Worm (Caenorhabditis elegans) whole organism, L4/young adult: ENCODE measurements around the gene F53B1.2.

ENCODE experiments used
- W03F9.2 ChIP-seq: fragments of 150-350 bp; optimal IDR thresholded peaks from 2 replicates; lab custom pipeline; 2014; ENCODE audit warnings: missing biosample characterization, missing genetic modification characterization
- dao-5 ChIP-seq: sonication (generic microtip); optimal IDR thresholded peaks from 2 replicates; lab custom pipeline; 2016; ENCODE audit warnings: missing genotype, missing genetic modification characterization, moderate library complexity, missing compliant biosample characterization
- him-1 ChIP-seq: sonication (generic microtip); optimal IDR thresholded peaks from 2 replicates; lab custom pipeline; 2016; ENCODE audit warnings: missing genotype, missing genetic modification reagents, missing genetic modification characterization, missing compliant biosample characterization

The F53B1.2 gene

DNA sequence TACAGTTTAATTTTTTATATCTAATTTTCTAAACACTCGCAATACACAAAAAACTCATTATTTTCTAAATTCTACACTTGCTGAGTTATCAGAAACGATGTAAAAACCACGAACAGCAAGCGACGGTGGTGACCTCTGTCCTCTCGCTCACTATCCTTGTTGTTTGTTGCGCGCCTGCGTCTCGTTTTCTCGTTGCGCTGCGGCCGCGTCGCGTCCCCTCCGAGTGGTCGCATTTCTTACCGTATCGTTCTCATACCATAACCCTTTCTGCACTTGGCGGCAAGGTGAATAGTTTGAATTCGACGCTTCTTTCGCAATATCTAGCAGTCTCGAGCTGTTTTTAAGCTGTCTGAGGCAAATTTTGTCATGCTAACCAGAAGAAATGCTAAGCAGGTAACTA, 19.3 kb upstream of the F53B1.2 start, which contains the start of gene lsy-2:
Gene lsy-2 (plus strand): TSS at position 271 of the 400 bp plus-strand sequence.
- TF ChIP-seq him-1 (tag; lab: Kevin White, UChicago) = no peak

DNA sequence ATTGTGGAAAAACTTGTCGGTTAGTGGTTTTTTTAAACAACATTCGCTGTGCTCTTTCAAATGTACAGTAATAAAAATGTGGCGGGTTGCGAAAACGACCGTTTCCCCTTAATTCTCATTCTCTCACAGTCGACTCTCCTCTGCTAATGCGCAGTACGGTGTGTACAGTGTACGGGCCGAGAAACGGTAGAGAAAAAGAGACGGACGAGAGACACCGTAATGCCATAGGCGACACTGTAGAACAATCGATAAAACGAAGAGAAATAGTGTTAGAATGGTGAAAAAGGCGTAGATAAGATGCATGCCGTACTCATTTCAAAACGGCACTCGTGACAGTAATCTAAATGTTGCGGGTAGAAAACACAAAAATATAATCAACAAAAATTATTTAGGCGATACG, 18.3 kb upstream of the F53B1.2 start:
- TF ChIP-seq him-1 (tag; lab: Kevin White, UChicago) (no peak), W03F9.2 (tag; lab: Kevin White, UChicago) (no peak), dao-5 (tag; lab: Kevin White, UChicago) (no peak)

- TF ChIP-seq him-1 (tag; lab: Kevin White, UChicago) (no peak), W03F9.2 (tag; lab: Kevin White, UChicago) (no peak), dao-5 (tag; lab: Kevin White, UChicago) (no peak)
These were observed 15.6 kb upstream of the F53B1.2 start, which contains the start of gene col-164 for ce11 chrX:2093169-2093568. Gene col-164, plus strand, starts transcription at chrX:2093469.

- TF ChIP-seq dao-5 (tag; lab: Kevin White, UChicago) (no peak), him-1 (tag; lab: Kevin White, UChicago) (no peak)
These were observed 14.7 kb upstream of the F53B1.2 start for ce11 chrX:2094094-2094493.

DNA sequence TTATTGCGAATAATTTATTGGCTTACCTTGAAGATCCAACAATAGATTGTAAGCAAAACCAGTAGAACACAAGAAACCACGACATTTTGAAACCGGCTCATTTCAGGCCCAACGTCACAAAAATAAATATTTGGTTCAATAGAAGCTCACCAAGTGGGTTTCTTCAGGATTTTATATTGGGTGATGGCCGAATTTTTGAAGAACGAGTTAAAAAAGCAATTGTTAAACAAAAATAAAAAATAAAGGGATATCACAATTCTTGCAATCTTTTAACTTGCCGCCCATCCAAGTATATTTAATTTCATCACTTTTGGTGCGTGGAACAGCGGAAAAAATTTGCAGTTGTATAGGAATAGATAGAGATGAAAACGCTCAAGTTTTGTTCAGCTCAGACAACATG, 12.0 kb upstream of the F53B1.2 start, which contains the start of gene T21D9.2:
Gene T21D9.2 (minus strand): TSS at position 101 of the 400 bp plus-strand sequence.
- TF ChIP-seq dao-5 (tag; lab: Kevin White, UChicago) = no peak
- no peak for TF ChIP-seq W03F9.2 (tag; lab: Kevin White, UChicago)
- TF ChIP-seq him-1 (tag; lab: Kevin White, UChicago) = no peak

ce11 chrX:2099002-2099401, 9.8 kb upstream of the F53B1.2 start:
- TF ChIP-seq dao-5 (tag; lab: Kevin White, UChicago) = no peak

DNA sequence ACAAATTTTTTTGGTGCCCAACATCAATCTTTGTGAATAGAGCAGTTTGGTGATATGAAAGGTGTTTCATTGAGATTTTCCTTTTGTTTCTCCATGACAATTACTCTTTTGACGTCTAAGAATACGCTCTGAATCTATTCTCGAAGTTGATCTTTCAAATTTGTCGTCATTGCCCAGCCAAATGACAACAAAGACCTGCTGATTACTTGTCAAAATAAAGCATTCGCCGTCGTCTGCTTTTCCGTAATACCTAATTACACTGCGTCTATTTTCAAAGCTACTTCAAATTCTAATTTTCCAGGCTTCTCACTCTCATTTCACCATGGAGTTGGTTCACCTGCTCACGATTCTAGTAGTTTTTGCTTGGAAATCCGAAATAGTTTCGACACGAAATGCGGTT, 3.5 kb upstream of the F53B1.2 start, which contains the start of gene F53B1.3:
Gene F53B1.3 (plus strand): TSS at position 301 of the 400 bp plus-strand sequence.
- no peak for TF ChIP-seq W03F9.2 (tag; lab: Kevin White, UChicago)
- no peak for TF ChIP-seq him-1 (tag; lab: Kevin White, UChicago)
- TF ChIP-seq dao-5 (tag; lab: Kevin White, UChicago) = no peak

DNA sequence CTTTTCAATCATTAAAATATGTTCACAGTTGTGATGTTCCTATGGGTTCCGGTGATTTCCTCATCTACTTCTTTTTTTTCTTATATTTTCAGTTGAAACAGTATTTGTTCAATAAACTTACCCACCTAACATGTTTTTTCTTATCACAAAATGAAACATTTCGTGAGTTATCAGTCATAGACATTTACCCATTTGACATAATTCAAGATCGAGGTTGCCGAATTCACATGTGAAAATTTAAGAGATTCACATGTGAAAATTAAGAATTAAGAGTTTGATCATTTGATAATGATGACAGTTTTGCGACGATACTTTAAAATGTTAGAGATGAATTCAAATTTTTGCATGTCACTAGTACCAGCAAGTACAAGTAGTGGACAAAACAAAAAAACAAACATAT, 1.4 kb upstream of the F53B1.2 start:
- TF ChIP-seq him-1 (tag; lab: Kevin White, UChicago) (no peak), dao-5 (tag; lab: Kevin White, UChicago) (no peak), W03F9.2 (tag; lab: Kevin White, UChicago) (no peak)

ce11 chrX:2108182-2108581, 600 bp upstream of the F53B1.2 start:
- TF ChIP-seq W03F9.2 (tag; lab: Kevin White, UChicago) = no peak
- TF ChIP-seq dao-5 (tag; lab: Kevin White, UChicago) = no peak
- TF ChIP-seq him-1 (tag; lab: Kevin White, UChicago) = no peak

DNA sequence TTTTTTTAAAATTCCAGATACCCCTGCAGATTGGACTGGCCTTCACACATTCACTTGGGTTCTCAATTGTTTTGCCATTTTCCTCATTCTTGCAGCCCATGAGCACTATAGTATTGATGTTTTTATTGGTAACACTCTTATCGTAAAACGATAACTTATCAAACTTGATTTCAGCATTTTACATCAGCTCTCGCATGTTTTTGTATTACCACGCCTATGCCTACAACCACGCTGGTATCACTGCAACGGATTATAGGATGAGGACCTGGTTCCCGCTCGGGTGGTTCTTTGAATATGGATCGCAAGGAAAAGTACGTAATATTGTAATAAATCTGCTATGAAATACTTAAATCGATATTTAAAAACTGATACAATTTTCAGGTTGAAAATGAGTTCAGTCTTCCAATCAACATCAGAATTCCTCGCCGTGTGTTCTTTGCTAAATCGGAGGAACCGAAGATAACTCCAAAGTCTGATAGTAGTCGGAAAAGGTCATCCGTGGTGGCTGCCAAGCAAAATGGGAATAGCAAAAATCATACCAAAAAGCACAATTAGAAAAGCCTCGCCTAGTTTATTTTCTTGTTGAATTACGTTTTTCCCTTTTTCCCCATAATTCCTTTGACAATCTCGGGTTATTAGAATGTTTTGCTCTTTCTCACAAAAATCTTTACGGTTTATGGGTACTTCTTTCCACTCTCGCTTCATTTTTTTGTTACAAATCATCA, 2.0 kb downstream of the F53B1.2 start:
- TF ChIP-seq him-1 (tag; lab: Kevin White, UChicago) (no peak), dao-5 (tag; lab: Kevin White, UChicago) (no peak), W03F9.2 (tag; lab: Kevin White, UChicago) (no peak)

DNA sequence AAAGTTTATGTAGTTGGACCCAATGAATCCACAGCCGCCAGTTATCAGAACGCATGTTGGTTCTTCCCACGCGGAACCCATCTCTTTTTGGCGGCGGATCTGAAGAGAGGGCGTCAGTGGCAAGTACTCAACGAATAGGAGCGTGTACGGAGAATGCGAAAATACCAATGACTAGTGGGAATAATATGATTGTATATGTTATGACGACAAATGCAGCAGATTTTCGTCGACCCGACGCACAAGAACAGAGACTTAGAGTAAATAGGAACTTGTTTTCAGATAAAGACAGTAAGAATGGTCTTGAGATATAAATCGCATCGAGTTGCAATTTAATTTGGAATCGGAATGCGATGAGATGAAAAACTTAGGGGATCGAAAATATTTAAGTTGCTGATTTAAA, 4.2 kb downstream of the F53B1.2 start, which contains the start of gene bus-5:
Gene bus-5 (minus strand): TSS at position 101 of the 400 bp plus-strand sequence.
- no peak for TF ChIP-seq him-1 (tag; lab: Kevin White, UChicago)
- TF ChIP-seq W03F9.2 (tag; lab: Kevin White, UChicago) = no peak
- no peak for TF ChIP-seq dao-5 (tag; lab: Kevin White, UChicago)

DNA sequence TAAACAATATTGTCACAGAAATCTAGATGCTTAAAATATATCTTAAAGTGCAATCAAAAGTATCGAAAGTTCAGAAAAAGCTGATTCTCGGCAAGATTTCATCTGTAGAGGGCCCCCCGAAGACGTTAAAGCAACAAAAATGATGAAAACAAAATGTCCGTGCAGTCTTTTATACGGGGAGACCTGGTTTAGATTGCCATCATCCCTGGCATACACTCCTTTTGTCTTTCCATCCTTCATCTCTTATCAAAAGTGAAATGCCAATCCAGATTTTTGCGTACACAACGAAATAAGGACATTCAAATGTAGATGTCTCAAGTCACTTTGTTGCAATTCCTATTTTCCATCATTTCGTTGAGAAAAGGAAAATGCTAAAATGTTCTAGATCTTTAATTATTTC, 5.4 kb downstream of the F53B1.2 start:
- TF ChIP-seq dao-5 (tag; lab: Kevin White, UChicago) (no peak), W03F9.2 (tag; lab: Kevin White, UChicago) (no peak), him-1 (tag; lab: Kevin White, UChicago) (no peak)

DNA sequence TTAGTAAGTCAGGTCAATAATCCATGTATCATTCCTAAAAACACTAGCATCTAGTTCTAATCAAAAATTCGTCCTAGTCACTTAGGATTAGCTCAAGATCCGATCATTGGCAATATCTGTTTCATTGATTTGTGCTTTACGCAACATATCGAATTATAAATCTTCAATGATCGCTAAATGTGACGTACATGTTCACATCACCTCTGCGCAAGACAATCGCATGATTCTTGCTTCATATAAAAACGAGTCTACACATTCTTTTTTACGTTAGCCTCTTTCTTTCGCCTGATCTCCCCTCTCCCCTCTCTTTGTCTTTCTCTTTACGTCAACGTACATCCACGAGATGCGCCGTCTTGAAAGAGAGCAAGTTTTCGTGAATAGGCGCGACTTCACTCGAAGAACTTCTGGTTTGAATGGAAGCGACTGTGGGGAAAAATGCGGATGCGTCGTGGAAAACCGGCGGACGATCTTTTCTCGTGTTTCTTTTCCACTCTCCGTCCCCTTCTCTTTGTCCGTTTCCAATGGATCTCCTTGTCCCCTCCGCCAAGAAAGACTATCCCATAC, 7.6 kb downstream of the F53B1.2 start:
- TF ChIP-seq dao-5 (tag; lab: Kevin White, UChicago) (no peak), W03F9.2 (tag; lab: Kevin White, UChicago) (no peak), him-1 (tag; lab: Kevin White, UChicago) (no peak)

- TF ChIP-seq W03F9.2 (tag; lab: Kevin White, UChicago) = no peak
- no peak for TF ChIP-seq him-1 (tag; lab: Kevin White, UChicago)
- no peak for TF ChIP-seq dao-5 (tag; lab: Kevin White, UChicago)
These were observed 9.4 kb downstream of the F53B1.2 start, which contains the start of gene swip-10 for ce11 chrX:2118162-2118561. Gene swip-10, minus strand, starts transcription at chrX:2118262.
